Fruit fly (Drosophila melanogaster) whole organism, pupa: ENCODE measurements around the gene CG5070.

ENCODE experiments used
- CG13204 ChIP-seq: fragments of 200-800 bp; sonication (Bioruptor generic); optimal IDR thresholded peaks from 2 replicates; lab custom pipeline; 2018; ENCODE audit warnings: missing biosample characterization, mild to moderate bottlenecking, missing genetic modification characterization, moderate library complexity
- CG14655 ChIP-seq: fragments of 200-800 bp; sonication (Bioruptor generic); optimal IDR thresholded peaks from 3 replicates; lab custom pipeline; 2017; ENCODE audit warnings: mild to moderate bottlenecking, missing biosample characterization, missing genetic modification reagents, missing genetic modification characterization
- CG32121 ChIP-seq: fragments of 200-800 bp; sonication (Bioruptor generic); IDR thresholded peaks from 2 replicates; pipeline ENCODE4 v1.3.6; 2022; ENCODE audit warnings: missing biosample characterization, missing genetic modification characterization
- CG8159 ChIP-seq: fragments of 200-800 bp; sonication (Bioruptor generic); optimal IDR thresholded peaks from 3 replicates; lab custom pipeline; 2018; ENCODE audit warnings: missing biosample characterization, mild to moderate bottlenecking, missing genetic modification characterization, moderate library complexity
- CG8301 ChIP-seq: fragments of 200-800 bp; sonication (Bioruptor generic); optimal IDR thresholded peaks from 2 replicates; lab custom pipeline; 2018; ENCODE audit warnings: missing biosample characterization, mild to moderate bottlenecking, missing genetic modification characterization
- CG9948 ChIP-seq: fragments of 200-800 bp; sonication (Bioruptor generic); optimal IDR thresholded peaks from 2 replicates; lab custom pipeline; 2018; ENCODE audit warnings: missing biosample characterization, mild to moderate bottlenecking, missing genetic modification characterization, moderate library complexity
- D1 ChIP-seq: fragments of 200-800 bp; sonication (Bioruptor generic); optimal IDR thresholded peaks from 2 replicates; lab custom pipeline; 2018; ENCODE audit warnings: missing biosample characterization, mild to moderate bottlenecking, missing genetic modification characterization, moderate library complexity
- Ets98B ChIP-seq: fragments of 200-800 bp; sonication (Bioruptor generic); IDR thresholded peaks from 2 replicates; pipeline ENCODE4 v1.3.6; 2022; ENCODE audit warnings: missing biosample characterization, missing genetic modification characterization
- rn ChIP-seq: fragments of 200-800 bp; sonication (Bioruptor generic); IDR thresholded peaks from 2 replicates; pipeline ENCODE4 v1.3.6; 2022; ENCODE audit warnings: missing biosample characterization, missing genetic modification characterization

DNA sequence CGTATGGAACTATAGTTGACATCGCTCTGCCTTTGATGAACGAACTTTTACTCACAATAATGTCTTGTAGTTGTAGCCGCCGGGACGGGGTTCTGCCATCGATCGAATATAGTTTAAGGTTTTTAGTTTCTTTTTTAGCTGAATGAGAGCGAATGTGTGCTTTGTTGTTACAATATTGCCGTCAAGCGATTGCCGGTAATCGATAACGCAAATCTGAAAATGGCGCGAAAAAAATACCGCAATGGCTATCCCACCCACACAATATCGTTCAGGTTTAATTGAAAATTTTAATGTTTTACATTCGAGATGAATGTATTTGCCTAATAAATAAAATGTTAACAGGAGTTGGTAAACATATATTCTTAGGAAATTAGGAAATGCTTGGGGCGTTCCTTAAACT, 43.8 kb upstream of the CG5070 start, which contains the start of gene xmas:
- no peak for TF ChIP-seq CG8159
- TF ChIP-seq rn, result no peak
- TF ChIP-seq CG8301 (tag; lab: Kevin White, UChicago), result no peak
- no peak for TF ChIP-seq CG9948 (tag; lab: Kevin White, UChicago)
- no peak for TF ChIP-seq Ets98B (GFP tag; lab: Robert Waterston, UW)
- no peak for TF ChIP-seq CG32121 (GFP tag; lab: Robert Waterston, UW)
- TF ChIP-seq CG13204 (GFP tag; lab: Kevin White, UChicago), result no peak
- TF ChIP-seq D1, result no peak
- no peak for TF ChIP-seq CG14655
